Worm (Caenorhabditis elegans) whole organism, mixed stage, embryonic: ENCODE data around the gene D1054.3.

Experiments used
- M03D4.4 ChIP-seq: sonication (generic microtip); optimal IDR thresholded peaks from 2 replicates; lab custom pipeline; 2017; ENCODE audit warnings: mild to moderate bottlenecking, missing genetic modification characterization, missing compliant biosample characterization
- ceh-43 ChIP-seq: fragments of 200-800 bp; sonication (Bioruptor generic); optimal IDR thresholded peaks from 2 replicates; lab custom pipeline; 2018; ENCODE audit warnings: mild to moderate bottlenecking, missing genetic modification characterization, moderate library complexity, missing compliant biosample characterization
- drap-1 ChIP-seq: fragments of 200-800 bp; sonication (Bioruptor generic); optimal IDR thresholded peaks from 3 replicates; lab custom pipeline; 2018; ENCODE audit warnings: mild to moderate bottlenecking, missing genetic modification characterization, missing compliant biosample characterization
- lin-13 ChIP-seq: fragments of 150-350 bp; optimal IDR thresholded peaks from 2 replicates; lab custom pipeline; 2014; ENCODE audit warnings: missing biosample characterization, missing genetic modification characterization
- lsy-2 ChIP-seq: fragments of 150-350 bp; optimal IDR thresholded peaks from 2 replicates; lab custom pipeline; 2014; ENCODE audit warnings: missing biosample characterization, missing genetic modification characterization
- nhr-12 ChIP-seq: fragments of 150-350 bp; optimal IDR thresholded peaks from 2 replicates; lab custom pipeline; 2014; ENCODE audit warnings: missing biosample characterization, missing genetic modification characterization
- nhr-237 ChIP-seq: fragments of 150-350 bp; optimal IDR thresholded peaks from 2 replicates; lab custom pipeline; 2014; ENCODE audit warnings: missing biosample characterization, missing genetic modification characterization
- nhr-76 ChIP-seq: sonication (generic microtip); optimal IDR thresholded peaks from 2 replicates; lab custom pipeline; 2017; ENCODE audit warnings: missing biosample characterization, missing genetic modification characterization
- sem-2 ChIP-seq: fragments of 200-800 bp; sonication (Bioruptor generic); optimal IDR thresholded peaks from 2 replicates; lab custom pipeline; 2018; ENCODE audit warnings: mild to moderate bottlenecking, missing genetic modification characterization, missing compliant biosample characterization
- snpc-4 ChIP-seq: fragments of 150-350 bp; optimal IDR thresholded peaks from 2 replicates; lab custom pipeline; 2014; ENCODE audit warnings: missing biosample characterization, missing genetic modification characterization
- sptf-1 ChIP-seq: sonication (generic microtip); optimal IDR thresholded peaks from 2 replicates; lab custom pipeline; 2017; ENCODE audit warnings: mild to moderate bottlenecking, missing genetic modification characterization, moderate library complexity, missing compliant biosample characterization
- unc-39 ChIP-seq: fragments of 150-350 bp; optimal IDR thresholded peaks from 2 replicates; lab custom pipeline; 2014; ENCODE audit warnings: missing biosample characterization, missing genetic modification characterization
- unc-62 ChIP-seq: fragments of 150-350 bp; optimal IDR thresholded peaks from 2 replicates; lab custom pipeline; 2014; ENCODE audit warnings: missing biosample characterization, missing genetic modification reagents, missing genetic modification characterization

- TF ChIP-seq snpc-4 (tag; lab: Kevin White, UChicago) (no peak), lin-13 (tag; lab: Kevin White, UChicago) (no peak), nhr-237 (tag; lab: Kevin White, UChicago) (no peak), nhr-12 (tag; lab: Kevin White, UChicago) (no peak), unc-62 (GFP tag; lab: Kevin White, UChicago) (no peak), lsy-2 (tag; lab: Kevin White, UChicago) (no peak), ceh-43 (no peak), sptf-1 (tag; lab: Kevin White, UChicago) (no peak), nhr-76 (no peak), unc-39 (no peak), drap-1 (no peak), sem-2 (GFP tag; lab: Kevin White, UChicago) (no peak), M03D4.4 (tag; lab: Kevin White, UChicago) (no peak)
Observed at ce11 chrV:10795494-10795893, 24.2 kb downstream of the D1054.3 start, which contains the start of gene D1054.19.
